Fruit fly (Drosophila melanogaster) whole organism, embryonic: ENCODE data around the gene Pgant35A.

Experiments
- Asciz ChIP-seq: fragments of 200-800 bp; sonication (Bioruptor generic); optimal IDR thresholded peaks from 2 replicates; lab custom pipeline; 2017; ENCODE audit warnings: missing biosample characterization, mild to moderate bottlenecking, missing genetic modification characterization, missing genetic modification reagents
- CG10267 ChIP-seq: fragments of 200-800 bp; sonication (Bioruptor generic); optimal IDR thresholded peaks from 2 replicates; lab custom pipeline; 2018; ENCODE audit warnings: missing biosample characterization, mild to moderate bottlenecking, missing genetic modification characterization, moderate library complexity
- CG10366 ChIP-seq: fragments of 200-800 bp; sonication (Bioruptor generic); IDR thresholded peaks from 2 replicates; pipeline ENCODE4 v1.3.6; 2022; ENCODE audit warnings: missing biosample characterization, missing genetic modification characterization
- CG10959 ChIP-seq: fragments of 200-800 bp; sonication (Bioruptor generic); IDR thresholded peaks from 2 replicates; pipeline ENCODE4 v1.3.6; 2022; ENCODE audit warnings: missing biosample characterization, missing genetic modification characterization
- CG11093 ChIP-seq: fragments of 200-800 bp; sonication (Bioruptor generic); IDR thresholded peaks from 3 replicates; pipeline ENCODE4 v1.3.6; 2022; ENCODE audit warnings: missing biosample characterization, missing genetic modification characterization
- CG11723 ChIP-seq: fragments of 200-800 bp; sonication (Bioruptor generic); optimal IDR thresholded peaks from 2 replicates; lab custom pipeline; 2017; ENCODE audit warnings: missing biosample characterization, mild to moderate bottlenecking, missing genetic modification characterization
- CG13424 ChIP-seq: fragments of 200-800 bp; sonication (Bioruptor generic); optimal IDR thresholded peaks from 2 replicates; lab custom pipeline; 2019; ENCODE audit warnings: missing biosample characterization, mild to moderate bottlenecking, missing genetic modification characterization, moderate library complexity
- CG13624 ChIP-seq: fragments of 200-800 bp; sonication (Bioruptor generic); optimal IDR thresholded peaks from 2 replicates; lab custom pipeline; 2016; ENCODE audit warnings: missing biosample characterization, missing genetic modification characterization
- CG14667 ChIP-seq: fragments of 200-800 bp; sonication (Bioruptor generic); IDR thresholded peaks from 2 replicates; pipeline ENCODE4 v1.3.6; 2022; ENCODE audit warnings: missing biosample characterization, missing genetic modification characterization
- CG1529 ChIP-seq: fragments of 200-800 bp; sonication (Bioruptor generic); optimal IDR thresholded peaks from 3 replicates; lab custom pipeline; 2018; ENCODE audit warnings: missing biosample characterization, missing genetic modification characterization
- CG15479 ChIP-seq: fragments of 200-800 bp; sonication (Bioruptor generic); optimal IDR thresholded peaks from 3 replicates; lab custom pipeline; 2019; ENCODE audit warnings: missing biosample characterization, mild to moderate bottlenecking, missing genetic modification characterization, moderate library complexity
- CG15514 ChIP-seq: fragments of 200-800 bp; sonication (Bioruptor generic); optimal IDR thresholded peaks from 3 replicates; lab custom pipeline; 2017; ENCODE audit warnings: missing biosample characterization, missing genetic modification characterization, mild to moderate bottlenecking, moderate library complexity, missing genetic modification reagents
- CG16813 ChIP-seq: fragments of 200-800 bp; sonication (Bioruptor generic); IDR thresholded peaks from 3 replicates; pipeline ENCODE4 v1.3.6; 2022; ENCODE audit warnings: missing biosample characterization, missing genetic modification characterization; ENCODE audit not compliant: partially characterized antibody
- CG17612 ChIP-seq: fragments of 200-800 bp; sonication (Bioruptor generic); IDR thresholded peaks from 2 replicates; pipeline ENCODE4 v1.3.6; 2022; ENCODE audit warnings: missing biosample characterization, missing genetic modification characterization
- CG18599 ChIP-seq: fragments of 200-800 bp; sonication (Bioruptor generic); optimal IDR thresholded peaks from 3 replicates; lab custom pipeline; 2017; ENCODE audit warnings: missing biosample characterization, missing genetic modification characterization, mild to moderate bottlenecking, moderate library complexity, missing genetic modification reagents
- CG18764 ChIP-seq: fragments of 200-800 bp; sonication (Bioruptor generic); optimal IDR thresholded peaks from 3 replicates; lab custom pipeline; 2016; ENCODE audit warnings: missing biosample characterization, missing genetic modification characterization
- CG3065 ChIP-seq: fragments of 200-800 bp; sonication (Bioruptor generic); optimal IDR thresholded peaks from 2 replicates; lab custom pipeline; 2016; ENCODE audit warnings: missing biosample characterization, missing genetic modification characterization
- CG5953 ChIP-seq: fragments of 200-800 bp; sonication (Bioruptor generic); IDR thresholded peaks from 2 replicates; pipeline ENCODE4 v1.3.6; 2022; ENCODE audit warnings: missing biosample characterization, missing genetic modification characterization
- CG7372 ChIP-seq: fragments of 200-800 bp; sonication (Bioruptor generic); IDR thresholded peaks from 2 replicates; pipeline ENCODE4 v1.3.6; 2022; ENCODE audit warnings: missing biosample characterization, missing genetic modification characterization
- CG8290 ChIP-seq, 3 experiments: fragments of 200-800 bp; sonication (Bioruptor generic); optimal IDR thresholded peaks; 2 replicates each; lab custom pipeline; 2016 to 2019; ENCODE audit warnings: missing biosample characterization in 3 of 3, missing genetic modification characterization in 3 of 3, mild to moderate bottlenecking in 2 of 3, moderate library complexity in 1 of 3
- Fer1 ChIP-seq: fragments of 200-800 bp; sonication (Bioruptor generic); optimal IDR thresholded peaks from 2 replicates; lab custom pipeline; 2017; ENCODE audit warnings: missing biosample characterization, mild to moderate bottlenecking, missing genetic modification characterization
- Fer3 ChIP-seq: fragments of 200-800 bp; sonication (Bioruptor generic); optimal IDR thresholded peaks from 2 replicates; lab custom pipeline; 2018; ENCODE audit warnings: missing biosample characterization, mild to moderate bottlenecking, missing genetic modification characterization, moderate library complexity
- Gsc ChIP-seq: fragments of 200-800 bp; sonication (Bioruptor generic); IDR thresholded peaks from 2 replicates; pipeline ENCODE4 v1.3.6; 2022; ENCODE audit warnings: missing biosample characterization, missing genetic modification characterization
- Hey ChIP-seq: fragments of 200-800 bp; sonication (Bioruptor generic); optimal IDR thresholded peaks from 3 replicates; lab custom pipeline; 2018; ENCODE audit warnings: missing biosample characterization, mild to moderate bottlenecking, missing genetic modification characterization
- Hmx ChIP-seq: fragments of 200-800 bp; sonication (Bioruptor generic); optimal IDR thresholded peaks from 2 replicates; lab custom pipeline; 2016; ENCODE audit warnings: missing biosample characterization, missing genetic modification characterization
- Hr39 ChIP-seq: fragments of >200 bp; optimal IDR thresholded peaks from 2 replicates; lab custom pipeline; 2017
- Hsf ChIP-seq: fragments of 200-800 bp; sonication (Bioruptor generic); optimal IDR thresholded peaks from 3 replicates; lab custom pipeline; 2016; ENCODE audit warnings: missing biosample characterization, missing genetic modification characterization
- Lim3 ChIP-seq: fragments of 200-800 bp; sonication (Bioruptor generic); IDR thresholded peaks from 2 replicates; pipeline ENCODE4 v1.3.6; 2022; ENCODE audit warnings: missing biosample characterization, missing genetic modification characterization
- MTF-1 ChIP-seq: fragments of 200-800 bp; sonication (Bioruptor generic); optimal IDR thresholded peaks from 2 replicates; lab custom pipeline; 2018; ENCODE audit warnings: missing biosample characterization, mild to moderate bottlenecking, missing genetic modification characterization, borderline replicate concordance
- Mrtf ChIP-seq: fragments of 200-800 bp; sonication (Bioruptor generic); IDR thresholded peaks from 3 replicates; pipeline ENCODE4 v1.3.6; 2022; ENCODE audit warnings: missing biosample characterization, missing genetic modification characterization
- Oaz ChIP-seq: fragments of 200-800 bp; sonication (Bioruptor generic); IDR thresholded peaks from 2 replicates; pipeline ENCODE4 v1.3.6; 2022; ENCODE audit warnings: missing biosample characterization, missing genetic modification characterization
- Oli ChIP-seq: fragments of 200-800 bp; sonication (Bioruptor generic); optimal IDR thresholded peaks from 2 replicates; lab custom pipeline; 2018; ENCODE audit warnings: missing biosample characterization, mild to moderate bottlenecking, missing genetic modification characterization, moderate library complexity
- Opbp ChIP-seq: fragments of 200-800 bp; sonication (Bioruptor generic); IDR thresholded peaks from 3 replicates; pipeline ENCODE4 v1.3.6; 2022; ENCODE audit warnings: missing biosample characterization, missing genetic modification characterization; ENCODE audit not compliant: partially characterized antibody
- Optix ChIP-seq: fragments of 200-800 bp; sonication (Bioruptor generic); IDR thresholded peaks from 3 replicates; pipeline ENCODE4 v1.3.6; 2022; ENCODE audit warnings: missing biosample characterization, missing genetic modification characterization
- TFAM ChIP-seq: fragments of 200-800 bp; sonication (Bioruptor generic); optimal IDR thresholded peaks from 2 replicates; lab custom pipeline; 2017; ENCODE audit warnings: missing biosample characterization, missing genetic modification characterization, inconsistent platforms
- ato ChIP-seq: fragments of 200-800 bp; sonication (Bioruptor generic); IDR thresholded peaks from 2 replicates; pipeline ENCODE4 v1.3.6; 2022; ENCODE audit warnings: missing biosample characterization, missing genetic modification characterization; ENCODE audit not compliant: partially characterized antibody
- caup ChIP-seq: fragments of 200-800 bp; sonication (Bioruptor generic); optimal IDR thresholded peaks from 3 replicates; lab custom pipeline; 2017; ENCODE audit warnings: missing biosample characterization, mild to moderate bottlenecking, missing genetic modification characterization, moderate library complexity; ENCODE audit not compliant: severe bottlenecking
- crc ChIP-seq: fragments of 200-800 bp; sonication (Bioruptor generic); optimal IDR thresholded peaks from 2 replicates; lab custom pipeline; 2016; ENCODE audit warnings: missing biosample characterization, missing genetic modification characterization
- croc ChIP-seq: fragments of 200-800 bp; sonication (Bioruptor generic); conservative IDR thresholded peaks from 3 replicates; pipeline ENCODE4 v1.3.6; 2022; ENCODE audit warnings: missing biosample characterization, missing genetic modification characterization
- dpn ChIP-seq, 2 experiments: fragments of 200-800 bp; sonication (Bioruptor generic); optimal IDR thresholded peaks; 3 replicates each; lab custom pipeline; 2016; ENCODE audit warnings: missing biosample characterization in 2 of 2, missing genetic modification characterization in 2 of 2
- eyg ChIP-seq: fragments of 200-800 bp; sonication (Bioruptor generic); optimal IDR thresholded peaks from 3 replicates; lab custom pipeline; 2016; ENCODE audit warnings: missing biosample characterization, missing genetic modification characterization
- fd96Cb ChIP-seq: fragments of 200-800 bp; sonication (Bioruptor generic); optimal IDR thresholded peaks from 2 replicates; lab custom pipeline; 2018; ENCODE audit warnings: missing biosample characterization, mild to moderate bottlenecking, missing genetic modification characterization, moderate library complexity
- fu2 ChIP-seq: fragments of 200-800 bp; sonication (Bioruptor generic); optimal IDR thresholded peaks from 2 replicates; lab custom pipeline; 2016; ENCODE audit warnings: missing biosample characterization, missing genetic modification characterization
- gcm2 ChIP-seq: fragments of 200-800 bp; sonication (Bioruptor generic); optimal IDR thresholded peaks from 2 replicates; lab custom pipeline; 2016; ENCODE audit warnings: missing biosample characterization, missing genetic modification characterization
- gro ChIP-seq: fragments of 200-800 bp; sonication (Bioruptor generic); optimal IDR thresholded peaks from 2 replicates; lab custom pipeline; 2016; ENCODE audit warnings: missing biosample characterization, missing genetic modification characterization
- lbe ChIP-seq: fragments of 200-800 bp; sonication (Bioruptor generic); optimal IDR thresholded peaks from 2 replicates; lab custom pipeline; 2016; ENCODE audit warnings: missing biosample characterization, mild to moderate bottlenecking, missing genetic modification characterization
- lilli ChIP-seq: fragments of 200-800 bp; sonication (Bioruptor generic); optimal IDR thresholded peaks from 3 replicates; lab custom pipeline; 2016; ENCODE audit warnings: missing biosample characterization, missing genetic modification characterization
- mirr ChIP-seq: fragments of 200-800 bp; sonication (Bioruptor generic); optimal IDR thresholded peaks from 3 replicates; lab custom pipeline; 2018; ENCODE audit warnings: missing biosample characterization, mild to moderate bottlenecking, missing genetic modification characterization
- nom ChIP-seq: fragments of 200-800 bp; sonication (Bioruptor generic); optimal IDR thresholded peaks from 2 replicates; lab custom pipeline; 2017; ENCODE audit warnings: missing biosample characterization, missing genetic modification characterization, mild to moderate bottlenecking, moderate library complexity, missing genetic modification reagents
- trh ChIP-seq: fragments of 200-800 bp; sonication (Bioruptor generic); optimal IDR thresholded peaks from 2 replicates; lab custom pipeline; 2016; ENCODE audit warnings: missing biosample characterization, missing genetic modification characterization
- unpg ChIP-seq: fragments of 200-800 bp; sonication (Bioruptor generic); optimal IDR thresholded peaks from 3 replicates; lab custom pipeline; 2018; ENCODE audit warnings: missing biosample characterization, mild to moderate bottlenecking, missing genetic modification characterization, moderate library complexity

The Pgant35A gene

DNA sequence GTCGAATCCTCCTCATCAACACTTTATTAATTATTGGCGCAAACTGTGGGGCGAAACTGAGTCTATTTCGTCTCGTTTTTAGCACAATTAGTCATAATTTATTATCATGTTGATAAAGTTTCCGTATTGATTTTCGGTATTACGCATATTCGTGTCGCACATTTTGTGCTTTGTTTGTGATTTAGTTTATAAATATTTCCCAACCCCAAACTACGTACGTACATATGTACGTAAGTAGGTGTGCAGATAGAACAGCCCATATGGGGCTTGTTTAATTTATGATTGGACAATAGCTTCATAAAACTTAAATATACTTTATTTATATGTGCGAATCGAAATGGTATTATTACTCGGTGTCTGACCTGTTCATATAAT is 36.0 kb downstream of the Pgant35A start (continued):
- TF ChIP-seq trh (GFP tag; lab: Kevin White, UChicago) (no peak), fd96Cb (tag; lab: Kevin White, UChicago) (no peak), Fer1 (GFP tag; lab: Kevin White, UChicago) (peak; percentile 4), gcm2 (no peak), unpg (no peak), CG10366 (GFP tag; lab: Robert Waterston, UW) (no peak), Oli (tag; lab: Kevin White, UChicago) (no peak), CG13424 (no peak), CG16813 (no peak), CG15479 (GFP tag; lab: Kevin White, UChicago) (no peak), CG11093 (GFP tag; lab: Robert Waterston, UW) (peak; percentile 17; the same call in 1 of the 3 replicates), fu2 (GFP tag; lab: Kevin White, UChicago) (no peak), Lim3 (GFP tag; lab: Robert Waterston, UW) (no peak), CG7372 (GFP tag; lab: Robert Waterston, UW) (no peak), TFAM (GFP tag; lab: Kevin White, UChicago) (no peak), dpn (GFP tag; optimal IDR thresholded peaks at IDR 0.05; lab: Kevin White, UChicago) (no peak), caup (peak; percentile 31), CG5953 (GFP tag; lab: Robert Waterston, UW) (no peak), mirr (GFP tag; lab: Kevin White, UChicago) (peak; percentile 68), croc (GFP tag; lab: Robert Waterston, UW) (no peak), Optix (GFP tag; lab: Robert Waterston, UW) (no peak), CG18599 (GFP tag; lab: Kevin White, UChicago) (peak; percentile 19), MTF-1 (GFP tag; lab: Kevin White, UChicago) (peak; percentile 45), Asciz (GFP tag; lab: Kevin White, UChicago) (no peak), CG13624 (GFP tag; lab: Kevin White, UChicago) (no peak), Fer3 (peak; percentile 41), Hsf (GFP tag; lab: Kevin White, UChicago) (no peak), CG8290 (GFP tag; optimal IDR thresholded peaks at IDR 0.05; lab: Kevin White, UChicago) (no peak), CG8290 (tag; optimal IDR thresholded peaks at IDR 0.05; lab: Kevin White, UChicago) (peak in 1 of 2 experiments; percentile 66), Hmx (GFP tag; lab: Kevin White, UChicago) (no peak), Hr39 (lab: Kevin White, UChicago) (no peak), Opbp (GFP tag; lab: Robert Waterston, UW) (no peak), CG17612 (GFP tag; lab: Robert Waterston, UW) (no peak), Gsc (no peak), gro (no peak), CG10267 (no peak), Mrtf (GFP tag; lab: Robert Waterston, UW) (no peak), Oaz (GFP tag; lab: Robert Waterston, UW) (no peak), CG11723 (no peak), lilli (GFP tag; lab: Kevin White, UChicago) (no peak), crc (GFP tag; lab: Kevin White, UChicago) (no peak), CG18764 (GFP tag; lab: Kevin White, UChicago) (no peak), CG15514 (GFP tag; lab: Kevin White, UChicago) (peak; percentile 47), lbe (GFP tag; lab: Kevin White, UChicago) (no peak), CG10959 (GFP tag; lab: Robert Waterston, UW) (no peak), CG14667 (no peak), CG1529 (GFP tag; lab: Kevin White, UChicago) (no peak), Hey (tag; lab: Kevin White, UChicago) (no peak), ato (GFP tag; lab: Robert Waterston, UW) (no peak), eyg (GFP tag; lab: Kevin White, UChicago) (no peak), CG3065 (no peak), nom (GFP tag; lab: Kevin White, UChicago) (no peak)
